Worm (Caenorhabditis elegans) whole organism, early embryonic: ENCODE results near the gene clec-221.

ENCODE experiments used
- B0310.2 ChIP-seq: sonication (generic microtip); optimal IDR thresholded peaks from 2 replicates; lab custom pipeline; 2016; ENCODE audit warnings: mild to moderate bottlenecking, missing genetic modification characterization, missing compliant biosample characterization
- F13C5.2 ChIP-seq: sonication (generic microtip); optimal IDR thresholded peaks from 2 replicates; lab custom pipeline; 2017; ENCODE audit warnings: mild to moderate bottlenecking, missing genetic modification characterization, inconsistent platforms, missing compliant biosample characterization
- aly-1 ChIP-seq: sonication (generic microtip); optimal IDR thresholded peaks from 2 replicates; lab custom pipeline; 2016; ENCODE audit warnings: missing genetic modification characterization, missing compliant biosample characterization
- ama-1 ChIP-seq: fragments of 150-350 bp; optimal IDR thresholded peaks from 2 replicates; lab custom pipeline; 2014
- ceh-13 ChIP-seq: fragments of 200-800 bp; sonication (Bioruptor generic); optimal IDR thresholded peaks from 2 replicates; lab custom pipeline; 2018; ENCODE audit warnings: mild to moderate bottlenecking, missing genetic modification characterization, missing compliant biosample characterization
- ets-7 ChIP-seq: sonication (generic microtip); optimal IDR thresholded peaks from 2 replicates; lab custom pipeline; 2016; ENCODE audit warnings: missing genotype, missing genetic modification characterization, missing compliant biosample characterization
- hmbx-1 ChIP-seq: sonication (generic microtip); optimal IDR thresholded peaks from 2 replicates; lab custom pipeline; 2016; ENCODE audit warnings: mild to moderate bottlenecking, missing genetic modification characterization, missing compliant biosample characterization
- hmg-4 ChIP-seq: fragments of 200-800 bp; sonication (Bioruptor generic); optimal IDR thresholded peaks from 2 replicates; lab custom pipeline; 2018; ENCODE audit warnings: mild to moderate bottlenecking, missing genetic modification characterization, missing compliant biosample characterization
- hnd-1 ChIP-seq: sonication (generic microtip); optimal IDR thresholded peaks from 2 replicates; lab custom pipeline; 2016; ENCODE audit warnings: missing genetic modification characterization, missing compliant biosample characterization
- pes-1 ChIP-seq: fragments of 200-800 bp; sonication (Bioruptor generic); IDR thresholded peaks from 2 replicates; pipeline ENCODE4 v1.3.6; 2022; ENCODE audit warnings: missing genetic modification reagents, missing genetic modification characterization, missing compliant biosample characterization
- tra-4 ChIP-seq: sonication (generic microtip); optimal IDR thresholded peaks from 2 replicates; lab custom pipeline; 2017; ENCODE audit warnings: missing genetic modification characterization, missing compliant biosample characterization

- TF ChIP-seq hmg-4 (GFP tag; lab: Kevin White, UChicago) (no peak), tra-4 (no peak), hmbx-1 (tag; lab: Kevin White, UChicago) (no peak), pes-1 (GFP tag; lab: Robert Waterston, UW) (no peak), ets-7 (tag; lab: Kevin White, UChicago) (no peak), B0310.2 (tag; lab: Kevin White, UChicago) (no peak), ceh-13 (GFP tag; lab: Kevin White, UChicago) (no peak), aly-1 (no peak), ama-1 (lab: Kevin White, UChicago) (no peak), F13C5.2 (tag; lab: Kevin White, UChicago) (no peak), hnd-1 (tag; lab: Kevin White, UChicago) (no peak)
Measured at ce11 chrV:10966874-10967273, 12.6 kb upstream of the clec-221 start.
